Fruit fly (Drosophila melanogaster): ENCODE results near the gene CG14427.

CG14427 gene

DNA sequence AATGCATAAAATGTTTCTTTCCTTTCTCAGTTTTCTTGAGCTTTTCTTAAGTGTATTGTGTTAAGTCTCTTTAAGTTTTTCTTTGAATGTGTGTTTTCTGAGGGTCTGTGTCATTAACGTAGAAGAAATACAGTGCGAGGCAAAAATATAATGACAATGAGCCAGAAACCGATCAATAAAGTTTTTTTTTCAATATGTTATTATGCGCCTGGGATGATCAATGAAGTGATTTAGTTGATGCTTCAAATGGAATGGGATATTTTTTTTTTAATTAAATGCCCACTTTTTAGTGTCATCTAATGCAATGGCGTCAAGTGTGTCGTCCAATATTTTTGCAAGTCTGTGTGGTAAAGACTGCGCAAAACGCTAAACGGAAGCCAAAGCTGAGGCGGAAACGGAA lies 46.1 kb downstream of the CG14427 start:
- TF ChIP-seq CG8301 (tag; optimal IDR thresholded peaks at IDR 0.05) (peak; percentile 4), EcR (GFP tag; optimal IDR thresholded peaks at IDR 0.05) (no peak), CG17806 (tag; optimal IDR thresholded peaks at IDR 0.05) (peak; percentile 39), CG32121 (GFP tag; IDR thresholded peaks at IDR 0.05) (peak; percentile 50; the same call in 1 of the 2 replicates), Pif1A (GFP tag; optimal IDR thresholded peaks at IDR 0.05) (peak; percentile 48), CG8159 (tag; optimal IDR thresholded peaks at IDR 0.05) (no peak)

Measured in whole organism, pupa.